Fruit fly (Drosophila melanogaster): ENCODE results near the gene CG14851.

DNA sequence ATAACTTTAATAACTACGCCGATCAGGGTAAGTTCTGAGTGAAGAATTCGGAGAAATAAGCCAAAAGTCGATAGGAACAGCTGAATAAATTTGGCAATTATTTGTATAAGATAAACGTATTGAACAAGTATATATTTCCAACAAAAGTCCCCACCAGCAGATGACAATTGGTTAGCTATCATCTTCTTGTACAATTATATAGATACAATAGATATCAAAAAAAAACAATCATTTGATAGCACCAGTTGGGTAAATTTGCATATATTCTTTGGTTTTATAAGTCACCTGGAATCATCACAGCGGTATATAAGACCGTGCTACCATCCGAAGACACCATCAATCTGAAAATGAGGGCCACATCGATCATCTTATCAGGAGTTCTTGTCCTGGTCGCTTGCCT lies 1.5 kb upstream of the CG14851 start, which contains the start of gene Jig:
- no peak for TF ChIP-seq CG8478 (optimal IDR thresholded peaks at IDR 0.05)
- no peak for TF ChIP-seq CTCF (optimal IDR thresholded peaks at IDR 0.05)
